Worm (Caenorhabditis elegans) whole organism, L4/young adult: ENCODE results near the gene F52D10.4.

Experiments
- W03F9.2 ChIP-seq: fragments of 150-350 bp; optimal IDR thresholded peaks from 2 replicates; lab custom pipeline; 2014; ENCODE audit warnings: missing biosample characterization, missing genetic modification characterization
- dao-5 ChIP-seq: sonication (generic microtip); optimal IDR thresholded peaks from 2 replicates; lab custom pipeline; 2016; ENCODE audit warnings: missing genotype, missing genetic modification characterization, moderate library complexity, missing compliant biosample characterization
- him-1 ChIP-seq: sonication (generic microtip); optimal IDR thresholded peaks from 2 replicates; lab custom pipeline; 2016; ENCODE audit warnings: missing genotype, missing genetic modification reagents, missing genetic modification characterization, missing compliant biosample characterization

- no peak for TF ChIP-seq W03F9.2 (tag; lab: Kevin White, UChicago)
- no peak for TF ChIP-seq him-1 (tag; lab: Kevin White, UChicago)
- no peak for TF ChIP-seq dao-5 (tag; lab: Kevin White, UChicago)
Observed at ce11 chrX:11598839-11599238, 18.4 kb upstream of the F52D10.4 start.
